Worm (Caenorhabditis elegans) whole organism, L4 larva: ENCODE measurements around the gene B0524.6.

Experiments used
- F26F4.8 ChIP-seq: fragments of 200-800 bp; sonication (Bioruptor generic); conservative IDR thresholded peaks from 2 replicates; pipeline ENCODE4 v1.3.6; 2022; ENCODE audit warnings: missing genetic modification characterization, missing compliant biosample characterization
- ZK546.5 ChIP-seq, 2 experiments: sonication (generic microtip); optimal IDR thresholded peaks; 2 replicates each; lab custom pipeline; 2017; ENCODE audit warnings: missing biosample characterization in 2 of 2, missing genetic modification characterization in 2 of 2
- aha-1 ChIP-seq: fragments of 150-350 bp; peaks from one replicate; lab custom pipeline; 2014; ENCODE audit warnings: missing biosample characterization, missing genetic modification characterization
- aly-2 ChIP-seq: sonication (generic microtip); optimal IDR thresholded peaks from 2 replicates; lab custom pipeline; 2018; ENCODE audit warnings: missing biosample characterization, missing genetic modification characterization
- ceh-20 ChIP-seq: fragments of 200-800 bp; sonication (Bioruptor generic); IDR thresholded peaks from 2 replicates; pipeline ENCODE4 v1.3.6; 2022; ENCODE audit warnings: missing genetic modification reagents, missing genetic modification characterization, missing compliant biosample characterization
- ceh-28 ChIP-seq: fragments of 150-350 bp; optimal IDR thresholded peaks from 2 replicates; lab custom pipeline; 2014; ENCODE audit warnings: missing biosample characterization, missing genetic modification reagents, missing genetic modification characterization
- daf-16 ChIP-seq, 3 experiments: sonication (generic microtip); optimal IDR thresholded peaks; 2 replicates each; lab custom pipeline; 2016 to 2017; ENCODE audit warnings: missing genetic modification characterization in 3 of 3, missing genetic modification reagents in 3 of 3, mild to moderate bottlenecking in 2 of 3, missing compliant biosample characterization in 2 of 3, missing biosample characterization in 1 of 3, moderate library complexity in 1 of 3
- dmd-6 ChIP-seq: fragments of 200-800 bp; sonication (Bioruptor generic); IDR thresholded peaks from 2 replicates; pipeline ENCODE4 v1.3.6; 2022; ENCODE audit warnings: missing genetic modification reagents, missing genetic modification characterization, missing compliant biosample characterization
- dve-1 ChIP-seq: sonication (generic microtip); optimal IDR thresholded peaks from 2 replicates; lab custom pipeline; 2017; ENCODE audit warnings: antibody characterized with exemption, mild to moderate bottlenecking, missing genetic modification characterization, missing compliant biosample characterization; ENCODE audit not compliant: insufficient read depth
- egl-43 ChIP-seq: fragments of 200-800 bp; sonication (Bioruptor generic); IDR thresholded peaks from 2 replicates; pipeline ENCODE4 v1.3.6; 2022; ENCODE audit warnings: missing genetic modification reagents, missing genetic modification characterization, missing compliant biosample characterization
- hlh-11 ChIP-seq: fragments of 200-800 bp; sonication (Bioruptor generic); optimal IDR thresholded peaks from 2 replicates; lab custom pipeline; 2018; ENCODE audit warnings: mild to moderate bottlenecking, missing genetic modification characterization, missing compliant biosample characterization
- lin-1 ChIP-seq: fragments of 200-800 bp; sonication (Bioruptor generic); IDR thresholded peaks from 2 replicates; pipeline ENCODE4 v1.3.6; 2022; ENCODE audit warnings: missing genetic modification reagents, missing genetic modification characterization, missing compliant biosample characterization
- lin-13 ChIP-seq: fragments of 150-350 bp; optimal IDR thresholded peaks from 2 replicates; lab custom pipeline; 2014; ENCODE audit warnings: missing biosample characterization, missing genetic modification reagents, missing genetic modification characterization
- lin-15B ChIP-seq: fragments of 150-350 bp; sonication (generic microtip); optimal IDR thresholded peaks from 3 replicates; lab custom pipeline; 2014; ENCODE audit warnings: missing biosample characterization, missing genetic modification characterization
- lin-38 ChIP-seq: fragments of 200-800 bp; sonication (Bioruptor generic); IDR thresholded peaks from 2 replicates; pipeline ENCODE4 v1.3.6; 2022; ENCODE audit warnings: missing genetic modification reagents, missing genetic modification characterization, missing compliant biosample characterization
- lsy-2 ChIP-seq, 2 experiments: fragments of 150-350 bp in 1 of 2; sonication (generic microtip) in 1 of 2; optimal IDR thresholded peaks; 2 replicates each; lab custom pipeline; 2014 to 2017; ENCODE audit warnings: missing biosample characterization in 2 of 2, missing genetic modification characterization in 2 of 2
- mep-1 ChIP-seq: fragments of 150-350 bp; sonication (generic microtip); optimal IDR thresholded peaks from 3 replicates; lab custom pipeline; 2014; ENCODE audit warnings: missing biosample characterization, missing genetic modification characterization
- mxl-3 ChIP-seq: fragments of 200-800 bp; sonication (Bioruptor generic); optimal IDR thresholded peaks from 2 replicates; lab custom pipeline; 2018; ENCODE audit warnings: mild to moderate bottlenecking, missing genetic modification characterization, missing compliant biosample characterization
- nhr-11 ChIP-seq: fragments of 150-350 bp; optimal IDR thresholded peaks from 2 replicates; lab custom pipeline; 2014; ENCODE audit warnings: missing biosample characterization, missing genetic modification characterization
- nhr-111 ChIP-seq: fragments of 200-800 bp; sonication (Bioruptor generic); optimal IDR thresholded peaks from 2 replicates; lab custom pipeline; 2018; ENCODE audit warnings: mild to moderate bottlenecking, missing genetic modification characterization, missing compliant biosample characterization
- nhr-42 ChIP-seq: fragments of 200-800 bp; sonication (Bioruptor generic); IDR thresholded peaks from 2 replicates; pipeline ENCODE4 v1.3.6; 2022; ENCODE audit warnings: missing genetic modification characterization, missing compliant biosample characterization
- nhr-6 ChIP-seq: fragments of 150-350 bp; optimal IDR thresholded peaks from 2 replicates; lab custom pipeline; 2014; ENCODE audit warnings: missing biosample characterization, missing genetic modification characterization
- set-16 ChIP-seq: fragments of 200-800 bp; sonication (Bioruptor generic); IDR thresholded peaks from 2 replicates; pipeline ENCODE4 v1.3.6; 2022; ENCODE audit warnings: missing genetic modification reagents, missing genetic modification characterization, missing compliant biosample characterization
- snpc-1.2 ChIP-seq: fragments of 200-800 bp; sonication (Bioruptor generic); IDR thresholded peaks from 2 replicates; pipeline ENCODE4 v1.3.6; 2022; ENCODE audit warnings: missing genetic modification reagents, missing genetic modification characterization, missing compliant biosample characterization
- unc-130 ChIP-seq: sonication (generic microtip); optimal IDR thresholded peaks from 2 replicates; lab custom pipeline; 2016; ENCODE audit warnings: missing genetic modification reagents, missing genetic modification characterization, missing compliant biosample characterization
- unc-62 ChIP-seq, 3 experiments: fragments of 150-350 bp in 1 of 3; sonication (generic microtip); optimal IDR thresholded peaks in 2 of 3; peaks in 1 of 3; 1 replicate in 1 of 3; 2 replicates in 2 of 3; lab custom pipeline; 2014 to 2017; ENCODE audit warnings: missing biosample characterization in 3 of 3, missing genetic modification characterization in 3 of 3, missing genetic modification reagents in 3 of 3, missing genotype in 1 of 3
- zfp-2 ChIP-seq: sonication (generic microtip); optimal IDR thresholded peaks from 2 replicates; lab custom pipeline; 2016; ENCODE audit warnings: mild to moderate bottlenecking, missing genetic modification characterization, missing compliant biosample characterization
- zfp-3 ChIP-seq: fragments of 200-800 bp; sonication (Bioruptor generic); conservative IDR thresholded peaks from 2 replicates; pipeline ENCODE4 v1.3.6; 2022; ENCODE audit warnings: missing genetic modification reagents, missing genetic modification characterization, missing compliant biosample characterization

B0524.6 gene

DNA sequence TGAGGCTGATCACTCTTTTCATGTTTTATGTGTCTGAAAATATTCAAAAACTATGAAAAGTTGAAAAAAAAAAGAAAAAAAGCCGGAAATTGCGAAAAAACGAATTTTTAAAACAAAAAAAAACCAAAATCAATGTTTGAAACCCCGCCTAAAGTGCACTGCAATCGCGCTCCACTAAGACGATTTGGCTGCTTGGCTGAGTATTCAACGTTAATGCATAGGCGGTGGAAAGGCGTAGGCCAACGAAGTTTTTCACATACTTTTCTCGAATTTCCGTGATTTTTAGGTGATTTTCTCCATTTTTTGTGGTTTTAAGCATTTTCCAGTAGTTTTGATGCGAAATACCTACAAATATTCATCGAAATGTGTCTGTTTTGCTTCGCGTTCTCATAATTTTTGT, 44.8 kb upstream of the B0524.6 start, which contains the start of the genes polh-1 and rps-22 (continued):
- TF ChIP-seq ZK546.5 (tag; optimal IDR thresholded peaks at IDR 0.05; lab: Kevin White, UChicago) (peak in 1 of 2 experiments; percentile 31), zfp-2 (tag; lab: Kevin White, UChicago) (no peak), F26F4.8 (GFP tag; lab: Robert Waterston, UW) (no peak), lin-15B (tag; lab: Kevin White, UChicago) (peak; percentile 68), dve-1 (tag; lab: Kevin White, UChicago) (peak; percentile 92), lsy-2 (tag; optimal IDR thresholded peaks at IDR 0.05; lab: Kevin White, UChicago) (peak; percentile 73 to 96), hlh-11 (tag; lab: Kevin White, UChicago) (peak; percentile 73), mep-1 (tag; lab: Kevin White, UChicago) (peak; percentile 93), unc-130 (GFP tag; lab: Kevin White, UChicago) (peak; percentile 15), daf-16 (GFP tag; optimal IDR thresholded peaks at IDR 0.05; lab: Kevin White, UChicago) (no peak), daf-16 (tag; optimal IDR thresholded peaks at IDR 0.05; lab: Kevin White, UChicago) (peak; percentile 51)

ce11 chrIII:1949362-1949761, 43.9 kb upstream of the B0524.6 start:
- TF ChIP-seq unc-62 (GFP tag; optimal IDR thresholded peaks at IDR 0.05 in 1 of 2; lab: Kevin White, UChicago) (peak in 1 of 2 experiments; percentile 10), unc-62 (tag; optimal IDR thresholded peaks at IDR 0.05; lab: Kevin White, UChicago) (no peak), aly-2 (tag; lab: Kevin White, UChicago) (no peak), nhr-42 (GFP tag; lab: Robert Waterston, UW) (no peak), lin-1 (GFP tag; lab: Robert Waterston, UW) (no peak), lin-38 (GFP tag; lab: Robert Waterston, UW) (0 out of 2 replicates have a peak, but pooled peaks have one; percentile 9)

ce11 chrIII:1947851-1948250, 42.4 kb upstream of the B0524.6 start:
- TF ChIP-seq zfp-3 (GFP tag; lab: Robert Waterston, UW) (no peak), dmd-6 (GFP tag; lab: Robert Waterston, UW) (no peak), zfp-2 (tag; lab: Kevin White, UChicago) (no peak), set-16 (peak; percentile 17; the same call in 1 of the 2 replicates)

DNA sequence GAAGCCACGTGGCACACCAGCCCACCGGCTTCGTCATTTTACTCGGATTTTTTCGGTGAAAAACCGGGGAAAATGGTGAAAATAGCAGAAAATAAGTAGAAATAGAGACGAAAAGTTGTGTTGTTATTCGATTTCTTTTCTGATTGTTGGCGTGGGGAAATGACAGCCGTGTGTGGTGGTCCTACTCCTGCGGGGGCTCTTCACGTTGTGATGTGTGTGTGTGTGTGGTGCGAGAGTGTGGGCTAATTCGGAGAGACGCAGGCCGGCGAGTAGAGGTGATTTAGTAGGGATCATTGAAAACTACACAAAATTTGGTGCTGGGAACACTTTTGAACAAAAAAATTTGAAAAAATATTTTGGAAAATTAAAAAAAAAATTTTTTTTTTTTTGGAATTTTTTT, 38.0 kb upstream of the B0524.6 start, which contains the start of gene F53A3.1:
Gene F53A3.1 (minus strand): TSS at position 150 of the 400 bp plus-strand sequence.
- TF ChIP-seq ceh-20 (GFP tag; lab: Robert Waterston, UW) = no peak
- peak; percentile 99 for TF ChIP-seq aha-1 (tag; lab: Kevin White, UChicago)

DNA sequence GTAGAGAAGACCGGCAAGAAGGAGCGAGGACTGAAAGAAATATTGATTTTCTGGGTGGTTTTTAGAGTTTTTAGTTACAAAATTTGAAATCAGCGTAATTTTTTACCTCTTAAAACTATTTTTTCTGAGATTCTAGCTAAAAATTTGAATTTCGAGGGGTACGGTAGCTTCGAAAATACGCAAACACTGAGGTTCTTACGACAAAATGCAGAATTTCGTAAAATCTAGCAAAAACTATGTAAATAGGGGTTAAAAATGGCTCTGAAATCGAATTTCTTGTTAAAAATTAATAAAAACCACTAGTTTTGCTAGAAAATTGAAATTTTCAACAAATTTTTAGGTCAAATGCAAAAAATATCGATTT, 34.2 kb upstream of the B0524.6 start:
- TF ChIP-seq nhr-6 (tag; lab: Kevin White, UChicago) (no peak), nhr-11 (tag; lab: Kevin White, UChicago) (peak; percentile 22), ceh-20 (GFP tag; lab: Robert Waterston, UW) (no peak)

DNA sequence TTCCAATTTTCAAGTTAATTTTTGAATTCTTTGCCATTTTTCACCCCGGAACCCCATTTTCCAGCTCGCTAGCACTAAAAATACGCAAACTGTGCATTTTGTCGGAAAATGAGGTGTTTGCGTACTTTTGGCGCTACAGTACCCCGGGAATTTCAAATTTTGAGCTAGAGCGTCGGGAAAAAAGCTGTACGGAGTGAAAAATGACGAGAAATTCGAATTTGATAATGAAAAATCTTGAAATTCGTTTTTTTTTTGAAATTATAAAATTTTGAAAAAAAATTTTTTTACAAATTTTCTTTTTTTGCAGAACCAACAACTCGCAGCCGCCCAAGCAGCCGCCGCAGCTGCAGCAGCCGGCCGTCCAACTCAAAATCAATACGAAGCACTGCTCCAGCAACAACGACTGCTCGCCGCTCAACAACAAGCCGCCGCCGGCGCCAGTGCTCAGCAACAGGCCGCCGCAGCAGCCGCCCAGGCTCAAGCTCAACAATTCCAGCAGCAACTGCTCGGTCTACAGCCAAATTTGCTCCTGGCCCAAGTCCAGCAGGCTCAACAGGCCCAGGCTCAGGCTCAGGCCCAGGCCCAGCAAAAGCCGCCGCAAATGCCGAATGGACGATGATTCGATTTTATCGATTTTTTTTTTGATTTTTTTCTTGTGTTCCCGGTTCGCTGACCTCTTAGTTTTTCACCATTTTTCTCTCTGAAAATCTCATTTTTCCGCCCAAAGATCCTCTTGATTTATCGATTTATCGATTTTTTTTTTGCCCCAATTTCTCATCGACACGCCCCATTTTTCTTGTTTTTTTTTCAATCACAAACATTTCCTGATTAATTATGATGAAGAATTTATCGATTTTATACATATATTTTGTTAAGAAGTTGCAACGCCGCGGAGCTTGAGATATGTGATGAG, 33.5 kb upstream of the B0524.6 start:
- TF ChIP-seq lin-15B (tag; lab: Kevin White, UChicago) (no peak), egl-43 (GFP tag; lab: Robert Waterston, UW) (peak; percentile 70), snpc-1.2 (0 out of 2 replicates have a peak, but pooled peaks have one; percentile 40), lin-13 (GFP tag; lab: Kevin White, UChicago) (peak; percentile 51), nhr-111 (no peak), mxl-3 (GFP tag; lab: Kevin White, UChicago) (no peak), unc-62 (GFP tag; optimal IDR thresholded peaks at IDR 0.05 in 1 of 2; lab: Kevin White, UChicago) (peak in 1 of 2 experiments; percentile 58), unc-62 (tag; optimal IDR thresholded peaks at IDR 0.05; lab: Kevin White, UChicago) (no peak), aha-1 (tag; lab: Kevin White, UChicago) (peak; percentile 67), lsy-2 (tag; optimal IDR thresholded peaks at IDR 0.05; lab: Kevin White, UChicago) (peak; percentile 21 to 61), ceh-28 (tag; lab: Kevin White, UChicago) (peak; percentile 99), set-16 (peak; percentile 97)
